Fruit fly (Drosophila melanogaster): ENCODE data around the gene CG4502.

CG4502 gene

DNA sequence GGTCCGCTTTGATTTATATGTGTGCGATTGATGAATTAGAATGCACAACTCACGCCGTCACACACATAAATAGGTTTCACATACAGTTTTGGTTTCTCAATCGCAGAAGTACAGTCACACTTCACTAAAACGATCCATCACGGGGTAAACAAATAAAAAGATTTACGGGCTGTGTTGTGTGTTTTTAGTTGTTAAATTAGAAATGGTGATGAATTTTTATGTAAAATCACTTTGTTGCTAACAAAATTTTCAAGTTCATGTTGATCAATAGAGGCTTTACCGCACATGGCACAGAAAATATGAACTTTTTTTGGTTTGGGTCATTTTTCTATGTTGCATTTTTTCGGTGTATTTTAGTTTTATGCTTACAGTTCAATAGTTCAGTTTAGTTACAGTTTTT is 55.1 kb downstream of the CG4502 start (continued):
- TF ChIP-seq CG6854 (GFP tag; optimal IDR thresholded peaks at IDR 0.05) (no peak), CG6791 (GFP tag; IDR thresholded peaks at IDR 0.05; ENCODE audit: partially characterized antibody) (no peak), ERR (GFP tag; optimal IDR thresholded peaks at IDR 0.05) (no peak), CG3163 (GFP tag; optimal IDR thresholded peaks at IDR 0.05) (no peak), CG10462 (GFP tag; optimal IDR thresholded peaks at IDR 0.05) (no peak), Meics (GFP tag; optimal IDR thresholded peaks at IDR 0.05) (no peak), CG32772 (GFP tag; IDR thresholded peaks at IDR 0.05) (peak; percentile 67), Ravus (GFP tag; IDR thresholded peaks at IDR 0.05) (no peak), CG1792 (GFP tag; optimal IDR thresholded peaks at IDR 0.05) (no peak), MBD-R2 (GFP tag; IDR thresholded peaks at IDR 0.05) (no peak), lmd (GFP tag; IDR thresholded peaks at IDR 0.05) (peak; percentile 37), Awh (GFP tag; IDR thresholded peaks at IDR 0.05) (0 out of 2 replicates have a peak, but pooled peaks have one; percentile 15), CG18262 (tag; optimal IDR thresholded peaks at IDR 0.05) (peak; percentile 40), Poxn (GFP tag; IDR thresholded peaks at IDR 0.05) (no peak), gcm2 (GFP tag; optimal IDR thresholded peaks at IDR 0.05) (no peak), unc-4 (GFP tag; IDR thresholded peaks at IDR 0.05; ENCODE audit: partially characterized antibody) (no peak), CG17385 (GFP tag; optimal IDR thresholded peaks at IDR 0.05) (no peak), CG4404 (GFP tag; IDR thresholded peaks at IDR 0.05) (no peak), CG9437 (GFP tag; optimal IDR thresholded peaks at IDR 0.05) (no peak), corto (GFP tag; optimal IDR thresholded peaks at IDR 0.05) (no peak), trh (GFP tag; optimal IDR thresholded peaks at IDR 0.05) (no peak), CG13123 (GFP tag; optimal IDR thresholded peaks at IDR 0.05) (no peak), CG6813 (GFP tag; optimal IDR thresholded peaks at IDR 0.05) (no peak), pfk (GFP tag; optimal IDR thresholded peaks at IDR 0.05) (no peak), croc (GFP tag; conservative IDR thresholded peaks at IDR 0.05) (no peak), CG7928 (GFP tag; optimal IDR thresholded peaks at IDR 0.05) (no peak), CG42726 (GFP tag; IDR thresholded peaks at IDR 0.05; ENCODE audit: partially characterized antibody) (no peak), oc (tag; optimal IDR thresholded peaks at IDR 0.05) (peak; percentile 24), onecut (GFP tag; IDR thresholded peaks at IDR 0.05) (no peak), CG10321 (GFP tag; IDR thresholded peaks at IDR 0.05) (no peak), CG10543 (GFP tag; optimal IDR thresholded peaks at IDR 0.05) (no peak), Hr51 (GFP tag; optimal IDR thresholded peaks at IDR 0.05) (peak in 1 of 2 experiments; percentile 62), CG11247 (GFP tag; IDR thresholded peaks at IDR 0.05) (no peak), CG7839 (tag; optimal IDR thresholded peaks at IDR 0.05) (peak; percentile 41), CG14667 (GFP tag; IDR thresholded peaks at IDR 0.05) (no peak), Nf-YC (tag; optimal IDR thresholded peaks at IDR 0.05) (no peak), cato (GFP tag; optimal IDR thresholded peaks at IDR 0.05; ENCODE audit: borderline replicate concordance) (no peak), ken (GFP tag; IDR thresholded peaks at IDR 0.05) (peak; percentile 33; the same call in 1 of the 3 replicates), gfzf (GFP tag; optimal IDR thresholded peaks at IDR 0.05) (no peak), CG15269 (tag; optimal IDR thresholded peaks at IDR 0.05) (peak; percentile 59), CG6272 (GFP tag; IDR thresholded peaks at IDR 0.05) (no peak), fd96Cb (tag; optimal IDR thresholded peaks at IDR 0.05) (peak; percentile 46), gsb-n (tag; optimal IDR thresholded peaks at IDR 0.05) (peak; percentile 24), tna (GFP tag; IDR thresholded peaks at IDR 0.05; ENCODE audit: partially characterized antibody) (no peak), caup (GFP tag; optimal IDR thresholded peaks at IDR 0.05; ENCODE audit: severe bottlenecking) (no peak), cwo (GFP tag; optimal IDR thresholded peaks at IDR 0.05) (no peak), CG9817 (tag; optimal IDR thresholded peaks at IDR 0.05) (peak; percentile 3), tap (tag; optimal IDR thresholded peaks at IDR 0.05) (no peak), B-H1 (GFP tag; IDR thresholded peaks at IDR 0.05) (0 out of 3 replicates have a peak, but pooled peaks have one; percentile 22), CG16863 (GFP tag; optimal IDR thresholded peaks at IDR 0.05) (no peak), CG1647 (GFP tag; optimal IDR thresholded peaks at IDR 0.05) (no peak)
